Worm (Caenorhabditis elegans) whole organism, midembryonic: ENCODE results near the gene T05H10.4.

Source experiments
- klf-2 ChIP-seq: fragments of 200-800 bp; sonication (Bioruptor generic); conservative IDR thresholded peaks from 2 replicates; pipeline ENCODE4 v1.3.6; 2022; ENCODE audit warnings: missing genetic modification reagents, missing genetic modification characterization, missing compliant biosample characterization
- med-1 ChIP-seq: sonication (generic microtip); optimal IDR thresholded peaks from 2 replicates; lab custom pipeline; 2017; ENCODE audit warnings: missing genetic modification characterization, mild to moderate bottlenecking, missing compliant biosample characterization, antibody characterized with exemption, missing genetic modification reagents; ENCODE audit not compliant: insufficient read depth

ce11 chrII:8050477-8050876 is 2.5 kb upstream of the T05H10.4 start, which contains the start of gene mtre-1:
- TF ChIP-seq med-1 (GFP tag; lab: Kevin White, UChicago): no peak
- TF ChIP-seq klf-2 (GFP tag; lab: Robert Waterston, UW): no peak
